Worm (Caenorhabditis elegans) whole organism, early embryonic: ENCODE results near the gene F25H9.6.
"Not testable (repeated sequence)": the region's sequence is repeated elsewhere in the genome, so short reads cannot be mapped to it uniquely, and the experiment has no call there.

Source experiments
- B0310.2 ChIP-seq: sonication (generic microtip); optimal IDR thresholded peaks from 2 replicates; lab custom pipeline; 2016; ENCODE audit warnings: mild to moderate bottlenecking, missing genetic modification characterization, missing compliant biosample characterization
- F13C5.2 ChIP-seq: sonication (generic microtip); optimal IDR thresholded peaks from 2 replicates; lab custom pipeline; 2017; ENCODE audit warnings: mild to moderate bottlenecking, missing genetic modification characterization, inconsistent platforms, missing compliant biosample characterization
- aly-1 ChIP-seq: sonication (generic microtip); optimal IDR thresholded peaks from 2 replicates; lab custom pipeline; 2016; ENCODE audit warnings: missing genetic modification characterization, missing compliant biosample characterization
- ama-1 ChIP-seq: fragments of 150-350 bp; optimal IDR thresholded peaks from 2 replicates; lab custom pipeline; 2014
- ceh-13 ChIP-seq: fragments of 200-800 bp; sonication (Bioruptor generic); optimal IDR thresholded peaks from 2 replicates; lab custom pipeline; 2018; ENCODE audit warnings: mild to moderate bottlenecking, missing genetic modification characterization, missing compliant biosample characterization
- ceh-36 ChIP-seq: sonication (generic microtip); optimal IDR thresholded peaks from 2 replicates; lab custom pipeline; 2016; ENCODE audit warnings: missing genetic modification characterization, inconsistent platforms, missing compliant biosample characterization
- ets-7 ChIP-seq: sonication (generic microtip); optimal IDR thresholded peaks from 2 replicates; lab custom pipeline; 2016; ENCODE audit warnings: missing genotype, missing genetic modification characterization, missing compliant biosample characterization
- flt-1 ChIP-seq: fragments of 200-800 bp; sonication (Bioruptor generic); IDR thresholded peaks from 2 replicates; pipeline ENCODE4 v1.3.6; 2022; ENCODE audit warnings: missing genetic modification characterization, missing compliant biosample characterization
- hmbx-1 ChIP-seq: sonication (generic microtip); optimal IDR thresholded peaks from 2 replicates; lab custom pipeline; 2016; ENCODE audit warnings: mild to moderate bottlenecking, missing genetic modification characterization, missing compliant biosample characterization
- hmg-4 ChIP-seq: fragments of 200-800 bp; sonication (Bioruptor generic); optimal IDR thresholded peaks from 2 replicates; lab custom pipeline; 2018; ENCODE audit warnings: mild to moderate bottlenecking, missing genetic modification characterization, missing compliant biosample characterization
- hnd-1 ChIP-seq: sonication (generic microtip); optimal IDR thresholded peaks from 2 replicates; lab custom pipeline; 2016; ENCODE audit warnings: missing genetic modification characterization, missing compliant biosample characterization
- pes-1 ChIP-seq: fragments of 200-800 bp; sonication (Bioruptor generic); IDR thresholded peaks from 2 replicates; pipeline ENCODE4 v1.3.6; 2022; ENCODE audit warnings: missing genetic modification reagents, missing genetic modification characterization, missing compliant biosample characterization
- scrt-1 ChIP-seq: fragments of 200-800 bp; sonication (Bioruptor generic); IDR thresholded peaks from 2 replicates; pipeline ENCODE4 v1.3.6; 2022; ENCODE audit warnings: missing genetic modification characterization, missing compliant biosample characterization
- sea-1 ChIP-seq: fragments of 200-800 bp; sonication (Bioruptor generic); conservative IDR thresholded peaks from 2 replicates; pipeline ENCODE4 v1.3.6; 2022; ENCODE audit warnings: missing genetic modification characterization, missing compliant biosample characterization
- tbx-11 ChIP-seq: fragments of 200-800 bp; sonication (Bioruptor generic); IDR thresholded peaks from 2 replicates; pipeline ENCODE4 v1.3.6; 2022; ENCODE audit warnings: missing genetic modification characterization, missing compliant biosample characterization
- tbx-37 ChIP-seq: fragments of 200-800 bp; sonication (Bioruptor generic); conservative IDR thresholded peaks from 2 replicates; pipeline ENCODE4 v1.3.6; 2022; ENCODE audit warnings: missing genetic modification reagents, missing genetic modification characterization, missing compliant biosample characterization
- tra-4 ChIP-seq: sonication (generic microtip); optimal IDR thresholded peaks from 2 replicates; lab custom pipeline; 2017; ENCODE audit warnings: missing genetic modification characterization, missing compliant biosample characterization

F25H9.6 gene

ce11 chrV:13464123-13464522 lies 4.0 kb downstream of the F25H9.6 start:
- TF ChIP-seq sea-1 (GFP tag; lab: Robert Waterston, UW): no peak
- no peak for TF ChIP-seq tra-4 (tag; lab: Kevin White, UChicago)
- TF ChIP-seq tbx-11: no peak
- no peak for TF ChIP-seq ama-1
- TF ChIP-seq F13C5.2 (tag; lab: Kevin White, UChicago): no peak
- TF ChIP-seq flt-1 (GFP tag; lab: Robert Waterston, UW): no peak
- TF ChIP-seq ceh-36 (tag; lab: Kevin White, UChicago): no peak
- no peak for TF ChIP-seq ceh-13 (GFP tag; lab: Kevin White, UChicago)
- TF ChIP-seq hmg-4 (GFP tag; lab: Kevin White, UChicago): no peak
- TF ChIP-seq pes-1: no peak

ce11 chrV:13462974-13463373 lies 5.2 kb downstream of the F25H9.6 start, which contains the start of gene frm-10:
Gene frm-10, plus strand, starts transcription at chrV:13463207.
- TF ChIP-seq hmbx-1 (tag; lab: Kevin White, UChicago) (no peak), tra-4 (tag; lab: Kevin White, UChicago) (no peak), flt-1 (GFP tag; lab: Robert Waterston, UW) (no peak), ets-7 (tag; lab: Kevin White, UChicago) (no peak), pes-1 (no peak), ama-1 (no peak), hmg-4 (GFP tag; lab: Kevin White, UChicago) (no peak), ceh-36 (tag; lab: Kevin White, UChicago) (no peak), tbx-11 (no peak), aly-1 (tag; lab: Kevin White, UChicago) (no peak), ceh-13 (GFP tag; lab: Kevin White, UChicago) (no peak), tbx-37 (no peak)

- no peak for TF ChIP-seq scrt-1
- TF ChIP-seq F13C5.2 (tag; lab: Kevin White, UChicago): peak; percentile 30
- TF ChIP-seq sea-1 (GFP tag; lab: Robert Waterston, UW): no peak
- no peak for TF ChIP-seq ets-7 (tag; lab: Kevin White, UChicago)
Measured at ce11 chrV:13459323-13459722, 8.8 kb downstream of the F25H9.6 start, which contains the start of gene bath-39. Gene bath-39, plus strand, starts transcription at chrV:13459459.

DNA sequence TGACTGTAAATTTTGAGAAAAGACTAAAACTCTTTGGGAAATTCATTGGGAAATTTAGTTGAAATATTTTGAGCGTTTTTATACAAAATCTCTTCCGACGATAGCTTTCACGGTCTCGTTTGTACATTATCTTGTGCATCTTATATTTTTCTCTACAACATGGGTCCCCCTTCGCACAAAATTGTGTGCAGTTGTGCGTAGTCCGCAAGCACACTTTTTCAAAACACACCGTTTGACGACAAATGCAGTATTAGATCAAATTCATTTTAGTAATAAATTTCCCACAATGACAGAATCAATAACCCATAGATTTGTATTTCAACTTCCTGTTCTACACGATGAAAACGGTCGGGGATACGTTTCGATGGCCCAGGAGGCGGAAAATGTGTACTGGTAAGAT lies 10.3 kb downstream of the F25H9.6 start, which contains the start of gene F25H9.2:
TSS of gene F25H9.2 (plus strand) at position 226 of the 400 bp plus-strand sequence.
- TF ChIP-seq hnd-1 (tag; lab: Kevin White, UChicago): no peak
- TF ChIP-seq tbx-11: no peak
- TF ChIP-seq sea-1 (GFP tag; lab: Robert Waterston, UW): no peak
- no peak for TF ChIP-seq aly-1 (tag; lab: Kevin White, UChicago)
- TF ChIP-seq B0310.2 (tag; lab: Kevin White, UChicago): no peak
- TF ChIP-seq hmg-4 (GFP tag; lab: Kevin White, UChicago): no peak
- no peak for TF ChIP-seq F13C5.2 (tag; lab: Kevin White, UChicago)
- no peak for TF ChIP-seq tra-4 (tag; lab: Kevin White, UChicago)
- no peak for TF ChIP-seq scrt-1
- no peak for TF ChIP-seq ets-7 (tag; lab: Kevin White, UChicago)

- TF ChIP-seq ets-7 (tag; lab: Kevin White, UChicago) (no peak), hmbx-1 (tag; lab: Kevin White, UChicago) (no peak), scrt-1 (no peak), ama-1 (no peak), hmg-4 (GFP tag; lab: Kevin White, UChicago) (no peak), B0310.2 (tag; lab: Kevin White, UChicago) (no peak), tra-4 (tag; lab: Kevin White, UChicago) (no peak), sea-1 (GFP tag; lab: Robert Waterston, UW) (no peak), ceh-13 (GFP tag; lab: Kevin White, UChicago) (no peak), tbx-37 (no peak), pes-1 (no peak), aly-1 (tag; lab: Kevin White, UChicago) (no peak), tbx-11 (no peak)
Measured at ce11 chrV:13455448-13455847, 12.7 kb downstream of the F25H9.6 start, which contains the start of gene lurp-3. Gene lurp-3, plus strand, starts transcription at chrV:13455748.

- TF ChIP-seq aly-1 (tag; lab: Kevin White, UChicago) (no peak), B0310.2 (tag; lab: Kevin White, UChicago) (no peak), sea-1 (GFP tag; lab: Robert Waterston, UW) (no peak), hmbx-1 (tag; lab: Kevin White, UChicago) (no peak), F13C5.2 (tag; lab: Kevin White, UChicago) (no peak), ama-1 (no peak), pes-1 (no peak), hmg-4 (GFP tag; lab: Kevin White, UChicago) (no peak)
Measured at ce11 chrV:13453334-13453733, 14.8 kb downstream of the F25H9.6 start, which contains the start of gene lurp-2. Gene lurp-2, plus strand, starts transcription at chrV:13453634.

- no peak for TF ChIP-seq tbx-37
- no peak for TF ChIP-seq ceh-36 (tag; lab: Kevin White, UChicago)
- TF ChIP-seq B0310.2 (tag; lab: Kevin White, UChicago): no peak
- no peak for TF ChIP-seq hmg-4 (GFP tag; lab: Kevin White, UChicago)
- TF ChIP-seq pes-1: no peak
- no peak for TF ChIP-seq hnd-1 (tag; lab: Kevin White, UChicago)
- no peak for TF ChIP-seq scrt-1
- no peak for TF ChIP-seq flt-1 (GFP tag; lab: Robert Waterston, UW)
Measured at ce11 chrV:13445229-13445949, 22.8 kb downstream of the F25H9.6 start, which contains the start of gene Y2H9A.4. Gene Y2H9A.4, plus strand, starts transcription at chrV:13445899.

- not testable (repeated sequence) for TF ChIP-seq hnd-1 (tag; lab: Kevin White, UChicago); pes-1; aly-1 (tag; lab: Kevin White, UChicago)
Measured at ce11 chrV:13443535-13443934, 24.6 kb downstream of the F25H9.6 start, which contains the start of gene Y2H9A.6. Gene Y2H9A.6, plus strand, starts transcription at chrV:13443835.
